Fruit fly (Drosophila melanogaster): ENCODE measurements around the gene CG12170.
A peak's percentile ranks its signal among the peaks of the same experiment; 100 is the strongest.

Gene CG12170

DNA sequence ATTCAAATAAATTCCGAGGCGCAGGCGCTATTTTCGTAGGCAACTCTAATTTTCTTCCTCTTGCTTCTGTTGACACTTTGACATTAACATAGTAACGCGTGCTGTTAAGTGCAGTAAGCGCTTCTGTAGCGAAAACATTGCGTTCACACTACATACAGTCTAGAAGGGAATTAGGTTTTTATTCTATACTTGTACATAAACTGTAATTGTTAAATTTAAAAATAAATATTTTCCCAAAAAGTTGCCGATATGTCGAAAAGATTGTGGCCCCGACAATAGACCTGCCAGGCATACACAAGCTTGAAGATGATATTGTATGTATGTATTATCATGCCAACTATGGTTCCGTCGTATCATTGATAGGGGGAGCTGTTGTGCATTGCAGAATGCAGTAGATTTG, 30.6 kb upstream of the CG12170 start, which contains the start of gene asl (continued):
- TF ChIP-seq CG32772 (GFP tag; IDR thresholded peaks at IDR 0.05), result 0 out of 2 replicates have a peak, but pooled peaks have one; percentile 11
- peak; percentile 64 for TF ChIP-seq sug (tag; optimal IDR thresholded peaks at IDR 0.05)
- TF ChIP-seq tx (GFP tag; optimal IDR thresholded peaks at IDR 0.05), result peak; percentile 35
- TF ChIP-seq ATbp (GFP tag; optimal IDR thresholded peaks at IDR 0.05), result peak; percentile 32
- no peak for TF ChIP-seq jing (GFP tag; optimal IDR thresholded peaks at IDR 0.05)
- TF ChIP-seq Atf-2 (GFP tag; optimal IDR thresholded peaks at IDR 0.05), result peak; percentile 32
- no peak for TF ChIP-seq CG43689 (GFP tag; IDR thresholded peaks at IDR 0.05)
- TF ChIP-seq psq (GFP tag; optimal IDR thresholded peaks at IDR 0.05), result peak; percentile 14
- no peak for TF ChIP-seq CG4404 (GFP tag; IDR thresholded peaks at IDR 0.05)
- peak; percentile 30 for TF ChIP-seq jumu (GFP tag; optimal IDR thresholded peaks at IDR 0.05)
- TF ChIP-seq abd-A (tag; optimal IDR thresholded peaks at IDR 0.05), result no peak
- TF ChIP-seq CG2678 (tag; optimal IDR thresholded peaks at IDR 0.05), result no peak
- no peak for TF ChIP-seq kay (GFP tag; optimal IDR thresholded peaks at IDR 0.05)
- peak; percentile 35 for TF ChIP-seq fd102C (GFP tag; optimal IDR thresholded peaks at IDR 0.05)
- no peak for TF ChIP-seq CG4360 (GFP tag; IDR thresholded peaks at IDR 0.05)
- peak; percentile 79 for TF ChIP-seq Rfx (GFP tag; IDR thresholded peaks at IDR 0.05)
- peak; percentile 79 for TF ChIP-seq gem (tag; optimal IDR thresholded peaks at IDR 0.05)
- TF ChIP-seq CG12744 (GFP tag; optimal IDR thresholded peaks at IDR 0.05), result peak; percentile 32
- peak; percentile 2 for TF ChIP-seq Tbp (GFP tag; optimal IDR thresholded peaks at IDR 0.05)
- TF ChIP-seq ci (GFP tag; IDR thresholded peaks at IDR 0.05), result 0 out of 3 replicates have a peak, but pooled peaks have one; percentile 44
- TF ChIP-seq br (optimal IDR thresholded peaks at IDR 0.05), result no peak
- no peak for TF ChIP-seq CG14860 (GFP tag; IDR thresholded peaks at IDR 0.05; ENCODE audit: partially characterized antibody)
- TF ChIP-seq Xrp1 (GFP tag; IDR thresholded peaks at IDR 0.05), result peak; percentile 56
- peak; percentile 8 to 59 for TF ChIP-seq chif (GFP tag; optimal IDR thresholded peaks at IDR 0.05)
- TF ChIP-seq E2f1 (GFP tag; IDR thresholded peaks at IDR 0.05), result peak; percentile 61
- TF ChIP-seq tap (tag; optimal IDR thresholded peaks at IDR 0.05), result no peak
- TF ChIP-seq Dad (GFP tag; optimal IDR thresholded peaks at IDR 0.05), result peak; percentile 7
- TF ChIP-seq Sry-β (GFP tag; optimal IDR thresholded peaks at IDR 0.05), result peak; percentile 19
- TF ChIP-seq CG9215 (GFP tag; IDR thresholded peaks at IDR 0.05), result peak; percentile 26; the same call in 1 of the 2 replicates
- no peak for TF ChIP-seq Trl (optimal IDR thresholded peaks at IDR 0.05)
- TF ChIP-seq Trl (GFP tag; optimal IDR thresholded peaks at IDR 0.05), result peak; percentile 31
- TF ChIP-seq HLH54F (GFP tag; optimal IDR thresholded peaks at IDR 0.05), result peak; percentile 60
- no peak for TF ChIP-seq CG15073 (GFP tag; optimal IDR thresholded peaks at IDR 0.05)
- peak; percentile 69 for TF ChIP-seq vvl (GFP tag; IDR thresholded peaks at IDR 0.05)
- TF ChIP-seq CG8089 (GFP tag; optimal IDR thresholded peaks at IDR 0.05), result peak; percentile 42
- TF ChIP-seq p53 (GFP tag; optimal IDR thresholded peaks at IDR 0.05), result no peak
- peak; percentile 70 for TF ChIP-seq CG15601 (tag; optimal IDR thresholded peaks at IDR 0.05)
- TF ChIP-seq slp2 (GFP tag; optimal IDR thresholded peaks at IDR 0.05), result no peak
- no peak for TF ChIP-seq eve (GFP tag; optimal IDR thresholded peaks at IDR 0.05)
- peak; percentile 47 for TF ChIP-seq CG6272 (GFP tag; IDR thresholded peaks at IDR 0.05)
- no peak for TF ChIP-seq yki (optimal IDR thresholded peaks at IDR 0.05)
- TF ChIP-seq CG12659 (GFP tag; optimal IDR thresholded peaks at IDR 0.05), result peak; percentile 88
- TF ChIP-seq CG12299 (tag; optimal IDR thresholded peaks at IDR 0.05), result peak; percentile 50
- peak; percentile 31; the same call in 1 of the 2 replicates for TF ChIP-seq al (GFP tag; IDR thresholded peaks at IDR 0.05)
- peak; percentile 41 for TF ChIP-seq CG9727 (GFP tag; optimal IDR thresholded peaks at IDR 0.05)
- TF ChIP-seq dysf (GFP tag; IDR thresholded peaks at IDR 0.05), result peak; percentile 76
- peak; percentile 14 for TF ChIP-seq CG3838 (GFP tag; optimal IDR thresholded peaks at IDR 0.05)
- TF ChIP-seq vnd (GFP tag; IDR thresholded peaks at IDR 0.05; ENCODE audit: partially characterized antibody), result no peak
- no peak for TF ChIP-seq scrt (GFP tag; optimal IDR thresholded peaks at IDR 0.05)
- peak; percentile 14 for TF ChIP-seq pb (GFP tag; optimal IDR thresholded peaks at IDR 0.05)
- TF ChIP-seq knrl (GFP tag; IDR thresholded peaks at IDR 0.05; ENCODE audit: partially characterized antibody), result peak; percentile 21; the same call in 1 of the 3 replicates
- TF ChIP-seq Ets65A (GFP tag), result peak; percentile 94
- peak; percentile 66 for TF ChIP-seq CG33213 (GFP tag; optimal IDR thresholded peaks at IDR 0.05)
